Worm (Caenorhabditis elegans) whole organism, L2 larva: Measurements from ENCODE around the gene T16H12.13.

ENCODE experiments used
- C34F6.9 ChIP-seq: fragments of 150-350 bp; optimal IDR thresholded peaks from 2 replicates; lab custom pipeline; 2014; ENCODE audit warnings: missing biosample characterization, missing genetic modification characterization
- F13H6.1 ChIP-seq: sonication (generic microtip); optimal IDR thresholded peaks from 2 replicates; lab custom pipeline; 2016; ENCODE audit warnings: missing genetic modification characterization, missing compliant biosample characterization
- Y55F3AM.14 ChIP-seq: fragments of 200-800 bp; sonication (Bioruptor generic); optimal IDR thresholded peaks from 2 replicates; lab custom pipeline; 2018; ENCODE audit warnings: mild to moderate bottlenecking, missing genetic modification characterization, missing compliant biosample characterization
- ZK546.5 ChIP-seq: sonication (generic microtip); optimal IDR thresholded peaks from 2 replicates; lab custom pipeline; 2017; ENCODE audit warnings: missing biosample characterization, missing genetic modification characterization
- alr-1 ChIP-seq: fragments of 150-350 bp; optimal IDR thresholded peaks from 2 replicates; lab custom pipeline; 2014; ENCODE audit warnings: missing biosample characterization, missing genetic modification characterization
- aly-2 ChIP-seq: fragments of 150-350 bp; optimal IDR thresholded peaks from 2 replicates; lab custom pipeline; 2014; ENCODE audit warnings: missing biosample characterization, missing genetic modification characterization
- ceh-16 ChIP-seq: fragments of 150-350 bp; optimal IDR thresholded peaks from 2 replicates; lab custom pipeline; 2014; ENCODE audit warnings: missing biosample characterization, missing genetic modification characterization
- ceh-82 ChIP-seq: fragments of 150-350 bp; optimal IDR thresholded peaks from 2 replicates; lab custom pipeline; 2014; ENCODE audit warnings: missing biosample characterization, missing genetic modification characterization
- crh-2 ChIP-seq: sonication (generic microtip); optimal IDR thresholded peaks from 2 replicates; lab custom pipeline; 2017; ENCODE audit warnings: missing biosample characterization, missing genetic modification characterization
- elt-1 ChIP-seq: fragments of 150-350 bp; optimal IDR thresholded peaks from 2 replicates; lab custom pipeline; 2014; ENCODE audit warnings: missing biosample characterization, missing genetic modification characterization
- fos-1 ChIP-seq: fragments of 150-350 bp; optimal IDR thresholded peaks from 2 replicates; lab custom pipeline; 2014; ENCODE audit warnings: missing biosample characterization, missing genetic modification characterization
- gmeb-1 ChIP-seq: fragments of 150-350 bp; optimal IDR thresholded peaks from 2 replicates; lab custom pipeline; 2014; ENCODE audit warnings: missing biosample characterization, missing genetic modification characterization
- lin-13 ChIP-seq: fragments of 150-350 bp; optimal IDR thresholded peaks from 2 replicates; lab custom pipeline; 2014; ENCODE audit warnings: missing biosample characterization, missing genetic modification reagents, missing genetic modification characterization
- lin-39 ChIP-seq: fragments of 150-350 bp; optimal IDR thresholded peaks from 2 replicates; lab custom pipeline; 2014; ENCODE audit warnings: missing biosample characterization, missing genetic modification reagents, missing genetic modification characterization
- lsy-2 ChIP-seq, 2 experiments: fragments of 150-350 bp in 1 of 2; sonication (generic microtip) in 1 of 2; optimal IDR thresholded peaks; 2 replicates each; lab custom pipeline; 2014 to 2017; ENCODE audit warnings: missing biosample characterization in 2 of 2, missing genetic modification characterization in 2 of 2
- mdl-1 ChIP-seq, 2 experiments: fragments of 150-350 bp in 1 of 2; sonication (generic microtip) in 1 of 2; optimal IDR thresholded peaks; 2 replicates each; lab custom pipeline; 2017; ENCODE audit warnings: missing biosample characterization in 2 of 2, missing genetic modification characterization in 2 of 2
- nhr-11 ChIP-seq: fragments of 150-350 bp; optimal IDR thresholded peaks from 2 replicates; lab custom pipeline; 2014; ENCODE audit warnings: missing biosample characterization, missing genetic modification characterization
- nhr-12 ChIP-seq: fragments of 150-350 bp; optimal IDR thresholded peaks from 2 replicates; lab custom pipeline; 2014; ENCODE audit warnings: missing biosample characterization, missing genetic modification characterization
- nhr-21 ChIP-seq: fragments of 150-350 bp; optimal IDR thresholded peaks from 2 replicates; lab custom pipeline; 2014; ENCODE audit warnings: missing biosample characterization, missing genetic modification characterization
- nhr-23 ChIP-seq: fragments of 150-350 bp; optimal IDR thresholded peaks from 2 replicates; lab custom pipeline; 2014; ENCODE audit warnings: missing biosample characterization, missing genetic modification reagents, missing genetic modification characterization
- nhr-237 ChIP-seq: fragments of 150-350 bp; optimal IDR thresholded peaks from 2 replicates; lab custom pipeline; 2014; ENCODE audit warnings: missing biosample characterization, missing genetic modification characterization
- nhr-25 ChIP-seq: fragments of 150-350 bp; sonication (generic microtip); optimal IDR thresholded peaks from 3 replicates; lab custom pipeline; 2014; ENCODE audit warnings: missing biosample characterization, missing genetic modification characterization
- nhr-6 ChIP-seq: fragments of 150-350 bp; optimal IDR thresholded peaks from 2 replicates; lab custom pipeline; 2014; ENCODE audit warnings: missing biosample characterization, missing genetic modification characterization
- nhr-77 ChIP-seq: fragments of 150-350 bp; optimal IDR thresholded peaks from 2 replicates; lab custom pipeline; 2014; ENCODE audit warnings: missing biosample characterization, missing genetic modification characterization
- sem-4 ChIP-seq: fragments of 150-350 bp; optimal IDR thresholded peaks from 2 replicates; lab custom pipeline; 2014; ENCODE audit warnings: missing biosample characterization, missing genetic modification reagents, missing genetic modification characterization
- skn-1 ChIP-seq: sonication (generic microtip); optimal IDR thresholded peaks from 2 replicates; lab custom pipeline; 2017; ENCODE audit warnings: missing biosample characterization, missing genetic modification characterization
- sma-3 ChIP-seq: sonication (generic microtip); optimal IDR thresholded peaks from 2 replicates; lab custom pipeline; 2016; ENCODE audit warnings: missing genetic modification reagents, missing genetic modification characterization, missing compliant biosample characterization
- sma-9 ChIP-seq, 2 experiments: fragments of 150-350 bp in 1 of 2; sonication (generic microtip) in 1 of 2; optimal IDR thresholded peaks; 2 replicates each; lab custom pipeline; 2014 to 2016; ENCODE audit warnings: missing genetic modification characterization in 2 of 2, mild to moderate bottlenecking in 1 of 2, missing biosample characterization in 1 of 2, missing compliant biosample characterization in 1 of 2, missing genetic modification reagents in 1 of 2, moderate library complexity in 1 of 2
- unc-39 ChIP-seq: fragments of 150-350 bp; optimal IDR thresholded peaks from 2 replicates; lab custom pipeline; 2014; ENCODE audit warnings: missing biosample characterization, missing genetic modification characterization
- unc-55 ChIP-seq: fragments of 150-350 bp; sonication (generic microtip); optimal IDR thresholded peaks from 3 replicates; lab custom pipeline; 2014; ENCODE audit warnings: missing biosample characterization, missing genetic modification reagents, missing genetic modification characterization
- zag-1 ChIP-seq: fragments of 150-350 bp; optimal IDR thresholded peaks from 2 replicates; lab custom pipeline; 2014; ENCODE audit warnings: missing biosample characterization, missing genetic modification characterization
- ztf-11 ChIP-seq: sonication (generic microtip); optimal IDR thresholded peaks from 2 replicates; lab custom pipeline; 2017; ENCODE audit warnings: missing biosample characterization, missing genetic modification characterization
- ztf-4 ChIP-seq: fragments of 150-350 bp; optimal IDR thresholded peaks from 2 replicates; lab custom pipeline; 2014; ENCODE audit warnings: missing biosample characterization, missing genetic modification characterization

The T16H12.13 gene

DNA sequence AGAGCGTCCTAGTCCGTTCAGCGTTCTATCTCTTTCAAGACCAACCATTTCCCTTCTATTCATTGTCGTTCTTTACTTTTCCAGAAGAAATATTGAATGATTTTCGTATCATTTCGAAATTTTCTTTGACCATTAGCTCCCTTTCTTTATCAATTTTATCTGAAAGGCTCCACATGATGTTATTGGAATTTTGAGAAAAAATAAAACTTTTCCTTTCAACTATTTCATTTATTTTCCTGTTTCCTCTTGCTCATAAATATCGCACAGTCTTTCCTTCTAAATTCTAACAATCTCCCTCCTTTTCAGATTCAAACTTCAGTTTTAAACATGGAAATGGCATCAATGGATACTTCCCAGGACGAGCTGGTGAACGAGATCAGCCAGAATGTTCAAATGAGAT lies 27.7 kb upstream of the T16H12.13 start, which contains the start of gene T16G12.4:
TSS of gene T16G12.4 (plus strand) at position 301 of the 400 bp plus-strand sequence.
- TF ChIP-seq C34F6.9 (no peak), ztf-4 (tag; lab: Kevin White, UChicago) (no peak), ceh-16 (tag; lab: Kevin White, UChicago) (no peak), lsy-2 (tag; optimal IDR thresholded peaks at IDR 0.05; lab: Kevin White, UChicago) (no peak), unc-39 (tag; lab: Kevin White, UChicago) (no peak), mdl-1 (tag; optimal IDR thresholded peaks at IDR 0.05; lab: Kevin White, UChicago) (no peak), sem-4 (tag; lab: Kevin White, UChicago) (no peak)

DNA sequence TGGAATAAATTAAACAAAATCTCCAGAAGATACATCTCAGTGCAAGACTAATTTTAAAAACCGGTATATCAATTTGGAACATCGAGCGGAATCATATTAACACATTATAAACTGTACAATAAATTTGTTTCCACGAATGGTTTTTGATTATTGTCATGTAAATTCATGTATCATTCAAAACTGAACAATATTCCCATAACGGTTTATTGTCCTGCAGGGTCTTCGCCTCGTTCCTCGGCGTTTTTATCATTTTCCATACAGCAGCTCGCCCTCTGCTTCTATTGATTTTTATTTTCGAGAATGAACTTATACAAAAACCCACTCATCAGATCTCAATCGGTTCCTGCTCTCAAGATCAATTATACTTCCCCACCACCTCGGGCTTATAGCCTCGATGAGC lies 26.2 kb upstream of the T16H12.13 start, which contains the start of gene T16G12.8:
TSS of gene T16G12.8 (plus strand) at position 301 of the 400 bp plus-strand sequence.
- no peak for TF ChIP-seq unc-55 (GFP tag; lab: Kevin White, UChicago)
- TF ChIP-seq ztf-11 = no peak
- no peak for TF ChIP-seq ZK546.5 (tag; lab: Kevin White, UChicago)
- TF ChIP-seq nhr-23 (tag; lab: Kevin White, UChicago) = no peak
- no peak for TF ChIP-seq nhr-237
- TF ChIP-seq nhr-11 = no peak
- TF ChIP-seq crh-2 (tag; lab: Kevin White, UChicago) = no peak
- no peak for TF ChIP-seq mdl-1 (tag; optimal IDR thresholded peaks at IDR 0.05; lab: Kevin White, UChicago)
- no peak for TF ChIP-seq nhr-25 (tag; lab: Kevin White, UChicago)
- no peak for TF ChIP-seq sem-4 (tag; lab: Kevin White, UChicago)
- no peak for TF ChIP-seq nhr-77 (tag; lab: Kevin White, UChicago)
- no peak for TF ChIP-seq elt-1 (tag; lab: Kevin White, UChicago)
- no peak for TF ChIP-seq skn-1

DNA sequence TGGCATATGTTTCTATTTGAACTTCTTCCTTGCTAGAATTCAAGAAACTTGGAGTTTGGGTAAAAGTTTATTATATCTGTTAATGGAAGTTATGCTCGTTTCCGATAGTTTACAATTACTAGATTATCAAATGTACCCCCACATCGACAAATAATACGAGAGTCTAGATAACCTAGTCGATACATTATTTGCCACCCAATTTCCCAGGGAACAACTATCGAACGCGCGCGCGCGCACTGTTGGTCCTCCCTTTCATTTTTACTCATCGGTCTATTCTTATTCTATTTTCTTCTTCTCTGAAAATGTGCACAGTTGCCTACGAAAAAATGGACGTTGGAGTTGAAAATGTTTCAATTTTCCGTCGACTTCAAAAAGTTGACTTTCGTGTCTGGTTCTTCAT lies 24.6 kb upstream of the T16H12.13 start, which contains the start of gene T16G12.13:
TSS of gene T16G12.13 (plus strand) at position 293 of the 400 bp plus-strand sequence.
- TF ChIP-seq zag-1 (tag; lab: Kevin White, UChicago) = no peak
- no peak for TF ChIP-seq nhr-25 (tag; lab: Kevin White, UChicago)
- TF ChIP-seq nhr-21 (tag; lab: Kevin White, UChicago) = no peak
- no peak for TF ChIP-seq ztf-4 (tag; lab: Kevin White, UChicago)
- TF ChIP-seq nhr-12 (tag; lab: Kevin White, UChicago) = no peak
- no peak for TF ChIP-seq lin-39 (tag; lab: Kevin White, UChicago)
- TF ChIP-seq sma-9 (GFP tag; optimal IDR thresholded peaks at IDR 0.05; lab: Kevin White, UChicago) = no peak
- no peak for TF ChIP-seq sma-9 (tag; optimal IDR thresholded peaks at IDR 0.05; lab: Kevin White, UChicago)
- no peak for TF ChIP-seq ZK546.5 (tag; lab: Kevin White, UChicago)
- no peak for TF ChIP-seq mdl-1 (tag; optimal IDR thresholded peaks at IDR 0.05; lab: Kevin White, UChicago)
- TF ChIP-seq alr-1 = no peak
- TF ChIP-seq gmeb-1 (tag; lab: Kevin White, UChicago) = no peak
- TF ChIP-seq lin-13 (GFP tag; lab: Kevin White, UChicago) = no peak
- no peak for TF ChIP-seq nhr-6 (tag; lab: Kevin White, UChicago)
- TF ChIP-seq skn-1 = no peak
- TF ChIP-seq aly-2 (tag; lab: Kevin White, UChicago) = no peak
- no peak for TF ChIP-seq ztf-11
- TF ChIP-seq Y55F3AM.14 (GFP tag; lab: Kevin White, UChicago) = no peak
- no peak for TF ChIP-seq sma-3 (GFP tag; lab: Kevin White, UChicago)

DNA sequence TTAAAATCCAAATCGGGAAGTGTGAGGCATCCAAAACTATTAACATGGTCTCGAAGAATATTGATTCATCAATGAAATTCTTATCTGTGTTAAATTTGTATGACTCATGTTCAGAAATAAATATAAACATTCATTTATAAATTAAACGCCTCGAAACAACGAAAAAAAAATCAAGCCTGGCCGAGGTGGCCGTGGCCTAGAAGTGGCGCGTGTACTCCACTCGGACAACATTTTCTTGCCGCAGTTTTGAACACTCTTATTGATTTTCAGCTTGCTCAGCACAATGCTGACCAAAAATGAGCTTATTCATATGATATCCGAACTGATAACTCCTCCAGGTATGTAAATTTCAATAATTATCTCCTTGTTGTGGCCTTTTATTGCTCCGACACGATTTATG lies 21.1 kb upstream of the T16H12.13 start, which contains the start of gene ekl-6:
TSS of gene ekl-6 (plus strand) at position 265 of the 400 bp plus-strand sequence.
- TF ChIP-seq C34F6.9 (peak; percentile 73), nhr-6 (tag; lab: Kevin White, UChicago) (no peak), fos-1 (tag; lab: Kevin White, UChicago) (peak; percentile 21), sma-9 (GFP tag; optimal IDR thresholded peaks at IDR 0.05; lab: Kevin White, UChicago) (peak; percentile 68), sma-9 (tag; optimal IDR thresholded peaks at IDR 0.05; lab: Kevin White, UChicago) (no peak), gmeb-1 (tag; lab: Kevin White, UChicago) (peak; percentile 51), F13H6.1 (peak; percentile 58), crh-2 (tag; lab: Kevin White, UChicago) (peak; percentile 4), sem-4 (tag; lab: Kevin White, UChicago) (no peak), unc-55 (GFP tag; lab: Kevin White, UChicago) (peak; percentile 54), lsy-2 (tag; optimal IDR thresholded peaks at IDR 0.05; lab: Kevin White, UChicago) (peak in 1 of 2 experiments; percentile 47), nhr-12 (tag; lab: Kevin White, UChicago) (no peak), ceh-82 (no peak), sma-3 (GFP tag; lab: Kevin White, UChicago) (peak; percentile 63)
